Worm (Caenorhabditis elegans) whole organism, midembryonic: ENCODE data around the gene sds-22.

Experiments
- T22C8.4 ChIP-seq: fragments of 200-800 bp; sonication (Bioruptor generic); IDR thresholded peaks from 2 replicates; pipeline ENCODE4 v1.3.6; 2022; ENCODE audit warnings: missing genetic modification characterization, missing compliant biosample characterization
- cog-1 ChIP-seq: sonication (generic microtip); optimal IDR thresholded peaks from 2 replicates; lab custom pipeline; 2016; ENCODE audit warnings: missing genetic modification characterization, missing compliant biosample characterization
- flt-1 ChIP-seq: fragments of 200-800 bp; sonication (Bioruptor generic); IDR thresholded peaks from 2 replicates; pipeline ENCODE4 v1.3.6; 2022; ENCODE audit warnings: missing genetic modification characterization, missing compliant biosample characterization
- klf-2 ChIP-seq: fragments of 200-800 bp; sonication (Bioruptor generic); conservative IDR thresholded peaks from 2 replicates; pipeline ENCODE4 v1.3.6; 2022; ENCODE audit warnings: missing genetic modification reagents, missing genetic modification characterization, missing compliant biosample characterization
- ref-1 ChIP-seq: fragments of 200-800 bp; sonication (Bioruptor generic); conservative IDR thresholded peaks from 2 replicates; pipeline ENCODE4 v1.3.6; 2022; ENCODE audit warnings: missing genetic modification reagents, missing genetic modification characterization, missing compliant biosample characterization
- tab-1 ChIP-seq: fragments of 200-800 bp; sonication (Bioruptor generic); IDR thresholded peaks from 2 replicates; pipeline ENCODE4 v1.3.6; 2022; ENCODE audit warnings: missing genetic modification characterization, missing compliant biosample characterization
- ztf-23 ChIP-seq: fragments of 200-800 bp; sonication (Bioruptor generic); IDR thresholded peaks from 2 replicates; pipeline ENCODE4 v1.3.6; 2022; ENCODE audit warnings: missing genetic modification reagents, missing genetic modification characterization, missing compliant biosample characterization
- ztf-29 ChIP-seq: fragments of 200-800 bp; sonication (Bioruptor generic); IDR thresholded peaks from 2 replicates; pipeline ENCODE4 v1.3.6; 2022; ENCODE audit warnings: missing genetic modification reagents, missing genetic modification characterization, missing compliant biosample characterization

ce11 chrII:7888759-7889158 is 30.6 kb downstream of the sds-22 start:
- no peak for TF ChIP-seq cog-1
- TF ChIP-seq tab-1 (GFP tag; lab: Robert Waterston, UW): no peak
- TF ChIP-seq ztf-29 (GFP tag; lab: Robert Waterston, UW): no peak
- no peak for TF ChIP-seq flt-1 (GFP tag; lab: Robert Waterston, UW)
- no peak for TF ChIP-seq T22C8.4 (GFP tag; lab: Robert Waterston, UW)
- TF ChIP-seq ref-1 (GFP tag; lab: Robert Waterston, UW): no peak
- no peak for TF ChIP-seq ztf-23
- TF ChIP-seq klf-2 (GFP tag; lab: Robert Waterston, UW): no peak
